Fruit fly (Drosophila melanogaster) whole organism, embryonic: ENCODE data around the gene f-cup.

Experiments
- BtbVII ChIP-seq: fragments of 200-800 bp; sonication (Bioruptor generic); optimal IDR thresholded peaks from 3 replicates; lab custom pipeline; 2017; ENCODE audit warnings: missing biosample characterization, mild to moderate bottlenecking, missing genetic modification characterization
- CG10959 ChIP-seq: fragments of 200-800 bp; sonication (Bioruptor generic); IDR thresholded peaks from 2 replicates; pipeline ENCODE4 v1.3.6; 2022; ENCODE audit warnings: missing biosample characterization, missing genetic modification characterization
- CG12659 ChIP-seq: fragments of 200-800 bp; sonication (Bioruptor generic); optimal IDR thresholded peaks from 3 replicates; lab custom pipeline; 2017; ENCODE audit warnings: mild to moderate bottlenecking, missing biosample characterization, missing genetic modification reagents, missing genetic modification characterization
- CG12769 ChIP-seq: fragments of 200-800 bp; sonication (Bioruptor generic); optimal IDR thresholded peaks from 2 replicates; lab custom pipeline; 2019; ENCODE audit warnings: missing biosample characterization, mild to moderate bottlenecking, missing genetic modification characterization, moderate library complexity
- CG13296 ChIP-seq: fragments of 200-800 bp; sonication (Bioruptor generic); optimal IDR thresholded peaks from 3 replicates; lab custom pipeline; 2018; ENCODE audit warnings: missing biosample characterization, mild to moderate bottlenecking, missing genetic modification characterization
- CG15514 ChIP-seq: fragments of 200-800 bp; sonication (Bioruptor generic); optimal IDR thresholded peaks from 3 replicates; lab custom pipeline; 2017; ENCODE audit warnings: missing biosample characterization, missing genetic modification characterization, mild to moderate bottlenecking, moderate library complexity, missing genetic modification reagents
- CG1792 ChIP-seq: fragments of 200-800 bp; sonication (Bioruptor generic); optimal IDR thresholded peaks from 2 replicates; lab custom pipeline; 2016; ENCODE audit warnings: missing biosample characterization, missing genetic modification characterization
- CG18011 ChIP-seq: fragments of 200-800 bp; sonication (Bioruptor generic); optimal IDR thresholded peaks from 2 replicates; lab custom pipeline; 2017; ENCODE audit warnings: missing biosample characterization, missing genetic modification characterization, mild to moderate bottlenecking, moderate library complexity, missing genotype
- CG2199 ChIP-seq: fragments of 200-800 bp; sonication (Bioruptor generic); IDR thresholded peaks from 3 replicates; pipeline ENCODE4 v1.3.6; 2022; ENCODE audit warnings: missing biosample characterization, missing genetic modification characterization
- CG33213 ChIP-seq: fragments of 200-800 bp; sonication (Bioruptor generic); optimal IDR thresholded peaks from 3 replicates; lab custom pipeline; 2016; ENCODE audit warnings: missing biosample characterization, missing genetic modification characterization
- CG33557 ChIP-seq: fragments of 200-800 bp; sonication (Bioruptor generic); optimal IDR thresholded peaks from 2 replicates; lab custom pipeline; 2019; ENCODE audit warnings: missing biosample characterization, mild to moderate bottlenecking, missing genetic modification characterization, moderate library complexity
- CG4730 ChIP-seq: fragments of 200-800 bp; sonication (Bioruptor generic); IDR thresholded peaks from 2 replicates; pipeline ENCODE4 v1.3.6; 2022; ENCODE audit warnings: missing biosample characterization, missing genetic modification characterization
- CG7357 ChIP-seq: fragments of 200-800 bp; sonication (Bioruptor generic); IDR thresholded peaks from 3 replicates; pipeline ENCODE4 v1.3.6; 2022; ENCODE audit warnings: missing biosample characterization, missing genetic modification characterization
- CG7556 ChIP-seq: fragments of 200-800 bp; sonication (Bioruptor generic); optimal IDR thresholded peaks from 2 replicates; lab custom pipeline; 2017; ENCODE audit warnings: missing biosample characterization, mild to moderate bottlenecking, missing genetic modification characterization
- CG7786 ChIP-seq: fragments of 200-800 bp; sonication (Bioruptor generic); optimal IDR thresholded peaks from 2 replicates; lab custom pipeline; 2016; ENCODE audit warnings: missing biosample characterization, missing genetic modification characterization
- CG7987 ChIP-seq: fragments of 200-800 bp; sonication (Bioruptor generic); optimal IDR thresholded peaks from 2 replicates; lab custom pipeline; 2018; ENCODE audit warnings: missing biosample characterization, mild to moderate bottlenecking, missing genetic modification characterization, moderate library complexity
- CG8290 ChIP-seq, 3 experiments: fragments of 200-800 bp; sonication (Bioruptor generic); optimal IDR thresholded peaks; 2 replicates each; lab custom pipeline; 2016 to 2019; ENCODE audit warnings: missing biosample characterization in 3 of 3, missing genetic modification characterization in 3 of 3, mild to moderate bottlenecking in 2 of 3, moderate library complexity in 1 of 3
- CTCF ChIP-seq: fragments of 200-800 bp; sonication (Bioruptor generic); optimal IDR thresholded peaks from 2 replicates; lab custom pipeline; 2017; ENCODE audit warnings: missing biosample characterization, mild to moderate bottlenecking, missing genetic modification characterization, moderate library complexity
- CrebB ChIP-seq: fragments of 200-800 bp; sonication (Bioruptor generic); optimal IDR thresholded peaks from 3 replicates; lab custom pipeline; 2018; ENCODE audit warnings: missing biosample characterization, mild to moderate bottlenecking, missing genetic modification characterization
- Dip3 ChIP-seq: fragments of 200-800 bp; sonication (Bioruptor generic); optimal IDR thresholded peaks from 3 replicates; lab custom pipeline; 2016; ENCODE audit warnings: missing biosample characterization, missing genetic modification characterization
- E2f1 ChIP-seq: fragments of 200-800 bp; sonication (Bioruptor generic); IDR thresholded peaks from 2 replicates; pipeline ENCODE4 v1.3.6; 2022; ENCODE audit warnings: missing biosample characterization, missing genetic modification characterization
- ERR ChIP-seq: fragments of 200-800 bp; sonication (Bioruptor generic); optimal IDR thresholded peaks from 2 replicates; lab custom pipeline; 2016; ENCODE audit warnings: missing biosample characterization, missing genetic modification characterization
- Hr51 ChIP-seq, 2 experiments: fragments of 200-800 bp; sonication (Bioruptor generic); optimal IDR thresholded peaks; 2 replicates in 1 of 2; 3 replicates in 1 of 2; lab custom pipeline; 2016 to 2018; ENCODE audit warnings: missing biosample characterization in 2 of 2, missing genetic modification characterization in 2 of 2, mild to moderate bottlenecking in 1 of 2, moderate library complexity in 1 of 2
- Oaz ChIP-seq: fragments of 200-800 bp; sonication (Bioruptor generic); IDR thresholded peaks from 2 replicates; pipeline ENCODE4 v1.3.6; 2022; ENCODE audit warnings: missing biosample characterization, missing genetic modification characterization
- Pdp1 ChIP-seq, 2 experiments: fragments of 200-800 bp; sonication (Bioruptor generic); optimal IDR thresholded peaks; 3 replicates each; lab custom pipeline; 2016; ENCODE audit warnings: missing biosample characterization in 2 of 2, missing genetic modification characterization in 2 of 2, mild to moderate bottlenecking in 1 of 2, moderate library complexity in 1 of 2
- Sox102F ChIP-seq: fragments of 200-800 bp; sonication (Bioruptor generic); optimal IDR thresholded peaks from 2 replicates; lab custom pipeline; 2018; ENCODE audit warnings: missing biosample characterization, mild to moderate bottlenecking, missing genetic modification characterization, moderate library complexity
- Usf ChIP-seq: fragments of 200-800 bp; sonication (Bioruptor generic); optimal IDR thresholded peaks from 2 replicates; lab custom pipeline; 2017; ENCODE audit warnings: missing genotype, missing biosample characterization, missing genetic modification characterization
- chif ChIP-seq, 2 experiments: fragments of 200-800 bp; sonication (Bioruptor generic); optimal IDR thresholded peaks; 3 replicates each; lab custom pipeline; 2016; ENCODE audit warnings: missing biosample characterization in 2 of 2, missing genetic modification characterization in 2 of 2
- dan ChIP-seq: fragments of 200-800 bp; sonication (Bioruptor generic); IDR thresholded peaks from 2 replicates; pipeline ENCODE4 v1.3.6; 2022; ENCODE audit warnings: missing biosample characterization, missing genetic modification characterization
- dati ChIP-seq: fragments of 200-800 bp; sonication (Bioruptor generic); IDR thresholded peaks from 2 replicates; pipeline ENCODE4 v1.3.6; 2022; ENCODE audit warnings: missing biosample characterization, missing genetic modification characterization
- dm ChIP-seq: fragments of 200-800 bp; sonication (Bioruptor generic); optimal IDR thresholded peaks from 3 replicates; lab custom pipeline; 2016; ENCODE audit warnings: missing biosample characterization, missing genetic modification characterization
- dpn ChIP-seq, 2 experiments: fragments of 200-800 bp; sonication (Bioruptor generic); optimal IDR thresholded peaks; 3 replicates each; lab custom pipeline; 2016; ENCODE audit warnings: missing biosample characterization in 2 of 2, missing genetic modification characterization in 2 of 2
- ewg ChIP-seq: fragments of 200-800 bp; sonication (Bioruptor generic); optimal IDR thresholded peaks from 3 replicates; lab custom pipeline; 2017; ENCODE audit warnings: mild to moderate bottlenecking, missing biosample characterization, missing genetic modification reagents, missing genetic modification characterization
- exex ChIP-seq: fragments of 200-800 bp; sonication (Bioruptor generic); optimal IDR thresholded peaks from 4 replicates; lab custom pipeline; 2018; ENCODE audit warnings: missing biosample characterization, mild to moderate bottlenecking, missing genetic modification characterization, moderate library complexity
- eyg ChIP-seq: fragments of 200-800 bp; sonication (Bioruptor generic); optimal IDR thresholded peaks from 3 replicates; lab custom pipeline; 2016; ENCODE audit warnings: missing biosample characterization, missing genetic modification characterization
- fd102C ChIP-seq: fragments of 200-800 bp; sonication (Bioruptor generic); optimal IDR thresholded peaks from 2 replicates; lab custom pipeline; 2018; ENCODE audit warnings: missing biosample characterization, mild to moderate bottlenecking, missing genetic modification characterization, moderate library complexity
- gfzf ChIP-seq: fragments of 200-800 bp; sonication (Bioruptor generic); optimal IDR thresholded peaks from 2 replicates; lab custom pipeline; 2016; ENCODE audit warnings: missing biosample characterization, mild to moderate bottlenecking, missing genetic modification characterization, moderate library complexity
- hkb ChIP-seq, 2 experiments: fragments of 200-800 bp in 1 of 2; fragments of >200 bp in 1 of 2; sonication (Bioruptor generic) in 1 of 2; IDR thresholded peaks in 1 of 2; optimal IDR thresholded peaks in 1 of 2; 2 replicates each; pipeline versions ENCODE4 v1.3.6 to Lab custom; 2017 to 2022; ENCODE audit warnings: missing biosample characterization in 1 of 2, missing genetic modification characterization in 1 of 2
- insv ChIP-seq, 2 experiments: fragments of 200-800 bp; sonication (Bioruptor generic); optimal IDR thresholded peaks; 3 replicates each; lab custom pipeline; 2016 to 2018; ENCODE audit warnings: missing biosample characterization in 2 of 2, missing genetic modification characterization in 2 of 2
- jumu ChIP-seq: fragments of 200-800 bp; sonication (Bioruptor generic); optimal IDR thresholded peaks from 3 replicates; lab custom pipeline; 2016; ENCODE audit warnings: missing biosample characterization, missing genetic modification characterization
- maf-S ChIP-seq: fragments of 200-800 bp; sonication (Bioruptor generic); optimal IDR thresholded peaks from 2 replicates; lab custom pipeline; 2016; ENCODE audit warnings: missing biosample characterization, missing genetic modification characterization
- nerfin-1 ChIP-seq: fragments of 200-800 bp; sonication (Bioruptor generic); optimal IDR thresholded peaks from 3 replicates; lab custom pipeline; 2019; ENCODE audit warnings: missing biosample characterization, mild to moderate bottlenecking, missing genetic modification characterization, moderate library complexity
- pum ChIP-seq: fragments of 200-800 bp; sonication (Bioruptor generic); optimal IDR thresholded peaks from 2 replicates; lab custom pipeline; 2016; ENCODE audit warnings: missing biosample characterization, missing genetic modification characterization
- ranshi ChIP-seq: fragments of 200-800 bp; sonication (Bioruptor generic); IDR thresholded peaks from 2 replicates; pipeline ENCODE4 v1.3.6; 2022; ENCODE audit warnings: missing biosample characterization, missing genetic modification characterization
- sisA ChIP-seq: fragments of 200-800 bp; sonication (Bioruptor generic); IDR thresholded peaks from 2 replicates; pipeline ENCODE4 v1.3.6; 2022; ENCODE audit warnings: missing biosample characterization, missing genetic modification characterization
- so ChIP-seq: fragments of 200-800 bp; sonication (Bioruptor generic); IDR thresholded peaks from 3 replicates; pipeline ENCODE4 v1.3.6; 2022; ENCODE audit warnings: missing biosample characterization, missing genetic modification characterization
- tll ChIP-seq, 2 experiments: fragments of 200-800 bp in 1 of 2; fragments of >200 bp in 1 of 2; sonication (Bioruptor generic) in 1 of 2; optimal IDR thresholded peaks; 2 replicates each; lab custom pipeline; 2017 to 2019; ENCODE audit warnings: missing biosample characterization in 2 of 2, missing genetic modification characterization in 2 of 2, mild to moderate bottlenecking in 1 of 2, moderate library complexity in 1 of 2
- zfh2 ChIP-seq: fragments of 200-800 bp; sonication (Bioruptor generic); optimal IDR thresholded peaks from 2 replicates; lab custom pipeline; 2016; ENCODE audit warnings: missing biosample characterization, missing genetic modification characterization

f-cup gene

DNA sequence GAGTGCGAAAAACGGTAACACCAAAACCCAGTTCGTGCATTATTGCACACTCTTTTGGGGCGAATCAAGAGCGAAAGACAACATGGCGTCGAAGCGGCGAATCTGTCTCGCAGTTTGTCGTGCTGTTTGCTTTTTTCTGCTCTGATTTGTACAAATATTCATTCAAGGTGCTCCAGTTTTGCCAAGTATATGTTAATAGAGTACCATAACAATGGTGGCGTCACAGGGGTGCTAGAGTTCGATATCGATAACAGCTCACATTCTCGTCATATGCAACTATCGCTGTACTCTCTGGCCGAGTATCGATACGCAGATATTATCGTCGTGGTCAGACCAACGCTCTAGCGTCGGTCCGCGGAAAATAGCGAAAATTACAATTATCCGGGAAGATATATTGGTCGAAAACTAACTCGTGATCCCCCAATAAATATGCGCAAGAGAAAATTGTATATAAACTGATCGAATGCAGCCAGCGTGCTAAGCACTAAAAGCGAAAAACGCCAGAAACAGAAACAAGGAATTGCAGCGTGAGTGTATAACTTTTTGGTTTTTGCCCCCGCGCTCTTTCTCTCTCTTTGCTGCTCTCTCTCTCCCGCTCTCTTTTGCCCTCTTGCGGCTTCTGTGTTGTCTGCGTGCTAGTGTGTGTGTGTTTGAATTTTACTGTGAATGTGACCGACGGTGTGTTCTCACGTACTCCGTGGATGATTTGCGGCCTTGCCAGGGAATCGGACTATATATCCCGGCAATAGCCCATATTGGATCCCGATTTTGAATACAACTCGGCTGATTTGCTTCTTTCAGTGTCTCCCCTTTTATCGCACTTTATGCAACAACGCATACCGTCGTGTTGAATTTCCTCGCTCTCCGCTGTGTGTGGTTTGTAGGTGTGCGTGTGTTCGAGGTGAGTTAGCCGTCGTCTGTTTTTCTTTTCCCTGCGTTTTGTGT, 16.7 kb downstream of the f-cup start, which contains the start of gene flfl (continued):
- peak; percentile 63 for TF ChIP-seq gfzf (GFP tag; lab: Kevin White, UChicago)
- peak in 1 of 2 experiments; percentile 26 for TF ChIP-seq tll (GFP tag; optimal IDR thresholded peaks at IDR 0.05; lab: Kevin White, UChicago)
- TF ChIP-seq BtbVII: peak; percentile 19
- no peak for TF ChIP-seq CG4730 (GFP tag; lab: Robert Waterston, UW)
- TF ChIP-seq chif (GFP tag; optimal IDR thresholded peaks at IDR 0.05; lab: Kevin White, UChicago): no peak
- no peak for TF ChIP-seq ranshi (GFP tag; lab: Robert Waterston, UW)
- TF ChIP-seq so: no peak
- peak; percentile 1 for TF ChIP-seq CG33557 (GFP tag; lab: Kevin White, UChicago)
- TF ChIP-seq CG7556 (GFP tag; lab: Kevin White, UChicago): peak; percentile 9
- no peak for TF ChIP-seq dati (GFP tag; lab: Robert Waterston, UW)
- TF ChIP-seq CG15514 (GFP tag; lab: Kevin White, UChicago): peak; percentile 42
- TF ChIP-seq CG18011 (GFP tag; lab: Kevin White, UChicago): peak; percentile 21
- TF ChIP-seq dan (GFP tag; lab: Robert Waterston, UW): no peak
- TF ChIP-seq CG10959: no peak
- peak; percentile 18 for TF ChIP-seq CG33213 (GFP tag; lab: Kevin White, UChicago)
- peak; percentile 48 for TF ChIP-seq dm
- no peak for TF ChIP-seq CG13296 (GFP tag; lab: Kevin White, UChicago)
- peak; percentile 13 for TF ChIP-seq pum (GFP tag; lab: Kevin White, UChicago)
- TF ChIP-seq CTCF (GFP tag; lab: Kevin White, UChicago): peak; percentile 22
- peak; percentile 74 for TF ChIP-seq CG7987 (GFP tag; lab: Kevin White, UChicago)
- peak; percentile 18 for TF ChIP-seq Sox102F
- peak; percentile 50 for TF ChIP-seq ERR (GFP tag; lab: Kevin White, UChicago)
- TF ChIP-seq CG8290 (GFP tag; optimal IDR thresholded peaks at IDR 0.05; lab: Kevin White, UChicago): no peak
- TF ChIP-seq CG8290 (tag; optimal IDR thresholded peaks at IDR 0.05; lab: Kevin White, UChicago): peak in 1 of 2 experiments; percentile 72
- TF ChIP-seq exex (tag; lab: Kevin White, UChicago): no peak
- no peak for TF ChIP-seq CrebB (tag; lab: Kevin White, UChicago)
- TF ChIP-seq CG7357 (GFP tag; lab: Robert Waterston, UW): no peak
- no peak for TF ChIP-seq CG12769 (tag; lab: Kevin White, UChicago)
- TF ChIP-seq Hr51 (GFP tag; optimal IDR thresholded peaks at IDR 0.05; lab: Kevin White, UChicago): peak in 1 of 2 experiments; percentile 26
- peak; percentile 37 for TF ChIP-seq CG7786
- no peak for TF ChIP-seq E2f1 (GFP tag; lab: Robert Waterston, UW)
- peak; percentile 35 for TF ChIP-seq jumu (GFP tag; lab: Kevin White, UChicago)
- no peak for TF ChIP-seq Dip3
- TF ChIP-seq CG1792 (GFP tag; lab: Kevin White, UChicago): peak; percentile 32
- TF ChIP-seq zfh2 (GFP tag; lab: Kevin White, UChicago): peak; percentile 2
- peak; percentile 26 for TF ChIP-seq ewg (GFP tag; lab: Kevin White, UChicago)
- peak; percentile 24 for TF ChIP-seq maf-S
- no peak for TF ChIP-seq hkb (optimal IDR thresholded peaks at IDR 0.05; lab: Kevin White, UChicago)
- TF ChIP-seq hkb (GFP tag; IDR thresholded peaks at IDR 0.05; lab: Robert Waterston, UW): no peak
- TF ChIP-seq fd102C: no peak
- no peak for TF ChIP-seq sisA (GFP tag; lab: Robert Waterston, UW)
- no peak for TF ChIP-seq insv (GFP tag; optimal IDR thresholded peaks at IDR 0.05; lab: Kevin White, UChicago)
- TF ChIP-seq CG12659 (GFP tag; lab: Kevin White, UChicago): peak; percentile 83
- no peak for TF ChIP-seq CG2199 (GFP tag; lab: Robert Waterston, UW)
- TF ChIP-seq Pdp1 (GFP tag; optimal IDR thresholded peaks at IDR 0.05; lab: Kevin White, UChicago): peak in 1 of 2 experiments; percentile 96
- TF ChIP-seq Oaz (GFP tag; lab: Robert Waterston, UW): no peak
- no peak for TF ChIP-seq Usf (GFP tag; lab: Kevin White, UChicago)
- TF ChIP-seq nerfin-1 (tag; lab: Kevin White, UChicago): peak; percentile 50
- peak; percentile 6 to 26 for TF ChIP-seq dpn (GFP tag; optimal IDR thresholded peaks at IDR 0.05; lab: Kevin White, UChicago)
- TF ChIP-seq eyg: peak; percentile 3
